Worm (Caenorhabditis elegans) whole organism, young adult: Measurements from ENCODE around the gene ubc-26.

ENCODE experiments used
- F23B12.7 ChIP-seq: sonication (generic microtip); optimal IDR thresholded peaks from 2 replicates; lab custom pipeline; 2017; ENCODE audit warnings: missing genetic modification characterization, mild to moderate bottlenecking, missing compliant biosample characterization, antibody characterized with exemption, moderate library complexity; ENCODE audit not compliant: insufficient read depth
- F49E8.2 ChIP-seq: sonication (generic microtip); optimal IDR thresholded peaks from 3 replicates; lab custom pipeline; 2017; ENCODE audit warnings: missing genetic modification characterization, mild to moderate bottlenecking, missing compliant biosample characterization, antibody characterized with exemption, moderate library complexity; ENCODE audit not compliant: insufficient read depth
- F57C9.4 ChIP-seq: sonication (generic microtip); optimal IDR thresholded peaks from 2 replicates; lab custom pipeline; 2017; ENCODE audit warnings: mild to moderate bottlenecking, missing genetic modification characterization, missing compliant biosample characterization
- K11D2.4 ChIP-seq: fragments of 200-800 bp; sonication (Bioruptor generic); IDR thresholded peaks from 2 replicates; pipeline ENCODE4 v1.3.6; 2022; ENCODE audit warnings: missing genetic modification reagents, missing genetic modification characterization, missing compliant biosample characterization
- Y56A3A.18 ChIP-seq: fragments of 200-800 bp; sonication (Bioruptor generic); IDR thresholded peaks from 2 replicates; pipeline ENCODE4 v1.3.6; 2022; ENCODE audit warnings: missing genetic modification reagents, missing genetic modification characterization, missing compliant biosample characterization
- Y95B8A.8 ChIP-seq: fragments of 200-800 bp; sonication (Bioruptor generic); IDR thresholded peaks from 2 replicates; pipeline ENCODE4 v1.3.6; 2022; ENCODE audit warnings: missing genetic modification reagents, missing genetic modification characterization, missing compliant biosample characterization
- ZK185.1 ChIP-seq: sonication (generic microtip); optimal IDR thresholded peaks from 2 replicates; lab custom pipeline; 2016; ENCODE audit warnings: mild to moderate bottlenecking, missing genetic modification characterization, missing compliant biosample characterization; ENCODE audit not compliant: poor library complexity, severe bottlenecking
- attf-6 ChIP-seq: fragments of 200-800 bp; sonication (Bioruptor generic); IDR thresholded peaks from 2 replicates; pipeline ENCODE4 v1.3.6; 2022; ENCODE audit warnings: missing genetic modification reagents, missing genetic modification characterization, missing compliant biosample characterization
- bed-1 ChIP-seq: fragments of 200-800 bp; sonication (Bioruptor generic); IDR thresholded peaks from 2 replicates; pipeline ENCODE4 v1.3.6; 2022; ENCODE audit warnings: missing genetic modification reagents, missing genetic modification characterization, missing compliant biosample characterization
- cebp-1 ChIP-seq, 2 experiments: fragments of 200-800 bp in 1 of 2; sonication (Bioruptor generic) in 1 of 2; sonication (generic microtip) in 1 of 2; IDR thresholded peaks in 1 of 2; optimal IDR thresholded peaks in 1 of 2; 2 replicates each; pipeline versions ENCODE4 v1.3.6 to Lab custom; 2017 to 2022; ENCODE audit warnings: missing compliant biosample characterization in 2 of 2, missing genetic modification characterization in 2 of 2, mild to moderate bottlenecking in 1 of 2, missing genetic modification reagents in 1 of 2, moderate library complexity in 1 of 2
- cebp-2 ChIP-seq: fragments of 200-800 bp; sonication (Bioruptor generic); IDR thresholded peaks from 2 replicates; pipeline ENCODE4 v1.3.6; 2022; ENCODE audit warnings: missing genetic modification characterization, missing compliant biosample characterization
- chd-7 ChIP-seq: sonication (generic microtip); optimal IDR thresholded peaks from 2 replicates; lab custom pipeline; 2016; ENCODE audit warnings: mild to moderate bottlenecking, missing genetic modification characterization, moderate library complexity, missing compliant biosample characterization
- dox-1 ChIP-seq: fragments of 200-800 bp; sonication (Bioruptor generic); IDR thresholded peaks from 2 replicates; pipeline ENCODE4 v1.3.6; 2022; ENCODE audit warnings: missing genetic modification reagents, missing genetic modification characterization, missing compliant biosample characterization
- dpff-1 ChIP-seq: sonication (generic microtip); optimal IDR thresholded peaks from 2 replicates; lab custom pipeline; 2017; ENCODE audit warnings: mild to moderate bottlenecking, missing genetic modification characterization, missing compliant biosample characterization
- dpl-1 ChIP-seq: fragments of 150-350 bp; optimal IDR thresholded peaks from 2 replicates; lab custom pipeline; 2014; ENCODE audit warnings: missing biosample characterization, missing genetic modification reagents, missing genetic modification characterization
- egl-44 ChIP-seq: fragments of 200-800 bp; sonication (Bioruptor generic); IDR thresholded peaks from 2 replicates; pipeline ENCODE4 v1.3.6; 2022; ENCODE audit warnings: missing genetic modification reagents, missing genetic modification characterization, missing compliant biosample characterization
- egrh-3 ChIP-seq: fragments of 200-800 bp; sonication (Bioruptor generic); IDR thresholded peaks from 2 replicates; pipeline ENCODE4 v1.3.6; 2022; ENCODE audit warnings: missing genetic modification reagents, missing genetic modification characterization, missing compliant biosample characterization
- hmg-1.2 ChIP-seq: fragments of 200-800 bp; sonication (Bioruptor generic); IDR thresholded peaks from 2 replicates; pipeline ENCODE4 v1.3.6; 2022; ENCODE audit warnings: missing genetic modification reagents, missing genetic modification characterization, missing compliant biosample characterization
- hmg-20 ChIP-seq: fragments of 200-800 bp; sonication (Bioruptor generic); IDR thresholded peaks from 2 replicates; pipeline ENCODE4 v1.3.6; 2022; ENCODE audit warnings: missing genetic modification reagents, missing genetic modification characterization, missing compliant biosample characterization
- hrde-1 ChIP-seq: sonication (generic microtip); optimal IDR thresholded peaks from 2 replicates; lab custom pipeline; 2016; ENCODE audit warnings: missing genetic modification characterization, mild to moderate bottlenecking, missing compliant biosample characterization, moderate library complexity, missing genotype, missing genetic modification reagents, borderline replicate concordance
- hsf-1 ChIP-seq: fragments of 200-800 bp; sonication (Bioruptor generic); IDR thresholded peaks from 2 replicates; pipeline ENCODE4 v1.3.6; 2022; ENCODE audit warnings: missing genetic modification reagents, missing genetic modification characterization, missing compliant biosample characterization
- lag-1 ChIP-seq: fragments of 200-800 bp; sonication (Bioruptor generic); IDR thresholded peaks from 2 replicates; pipeline ENCODE4 v1.3.6; 2022; ENCODE audit warnings: missing genetic modification reagents, missing genetic modification characterization, missing compliant biosample characterization
- let-607 ChIP-seq, 2 experiments: fragments of 200-800 bp in 1 of 2; sonication (Bioruptor generic) in 1 of 2; sonication (generic microtip) in 1 of 2; optimal IDR thresholded peaks; 2 replicates each; lab custom pipeline; 2016 to 2018; ENCODE audit warnings: mild to moderate bottlenecking in 2 of 2, missing compliant biosample characterization in 2 of 2, missing genetic modification characterization in 2 of 2, moderate library complexity in 2 of 2, missing genotype in 1 of 2
- lin-35 ChIP-seq, 3 experiments: fragments of 150-350 bp in 2 of 3; sonication (generic microtip) in 1 of 3; optimal IDR thresholded peaks; 2 replicates each; lab custom pipeline; 2014 to 2018; ENCODE audit warnings: missing biosample characterization in 3 of 3, missing genetic modification characterization in 3 of 3, missing genetic modification reagents in 3 of 3
- madf-3 ChIP-seq: fragments of 200-800 bp; sonication (Bioruptor generic); IDR thresholded peaks from 2 replicates; pipeline ENCODE4 v1.3.6; 2022; ENCODE audit warnings: missing genetic modification reagents, missing genetic modification characterization, missing compliant biosample characterization
- mcd-1 ChIP-seq: fragments of 200-800 bp; sonication (Bioruptor generic); IDR thresholded peaks from 2 replicates; pipeline ENCODE4 v1.3.6; 2022; ENCODE audit warnings: missing genetic modification reagents, missing genetic modification characterization, missing compliant biosample characterization
- mxl-1 ChIP-seq: sonication (generic microtip); optimal IDR thresholded peaks from 2 replicates; lab custom pipeline; 2016; ENCODE audit warnings: missing genetic modification characterization, missing compliant biosample characterization
- nfya-1 ChIP-seq: sonication (generic microtip); optimal IDR thresholded peaks from 2 replicates; lab custom pipeline; 2017; ENCODE audit warnings: antibody characterized with exemption, missing compliant biosample characterization, missing genetic modification characterization, borderline replicate concordance; ENCODE audit not compliant: insufficient read depth
- nhr-120 ChIP-seq: fragments of 200-800 bp; sonication (Bioruptor generic); IDR thresholded peaks from 2 replicates; pipeline ENCODE4 v1.3.6; 2022; ENCODE audit warnings: missing genetic modification characterization, missing compliant biosample characterization
- nhr-80 ChIP-seq: sonication (generic microtip); optimal IDR thresholded peaks from 2 replicates; lab custom pipeline; 2016; ENCODE audit warnings: missing genetic modification characterization, missing compliant biosample characterization
- nhr-90 ChIP-seq: sonication (generic microtip); optimal IDR thresholded peaks from 2 replicates; lab custom pipeline; 2016; ENCODE audit warnings: missing genotype, mild to moderate bottlenecking, missing genetic modification characterization, missing compliant biosample characterization
- pha-4 ChIP-seq: fragments of 150-350 bp; sonication (generic microtip); optimal IDR thresholded peaks from 2 replicates; lab custom pipeline; 2014; ENCODE audit warnings: missing biosample characterization, missing genetic modification reagents, missing genetic modification characterization
- repo-1 ChIP-seq: sonication (generic microtip); optimal IDR thresholded peaks from 2 replicates; lab custom pipeline; 2017; ENCODE audit warnings: mild to moderate bottlenecking, missing genetic modification characterization, missing compliant biosample characterization
- sea-2 ChIP-seq: fragments of 200-800 bp; sonication (Bioruptor generic); IDR thresholded peaks from 2 replicates; pipeline ENCODE4 v1.3.6; 2022; ENCODE audit warnings: missing genetic modification characterization, missing compliant biosample characterization
- tbx-9 ChIP-seq: sonication (generic microtip); optimal IDR thresholded peaks from 2 replicates; lab custom pipeline; 2016; ENCODE audit warnings: borderline replicate concordance, missing genetic modification characterization, inconsistent platforms, missing compliant biosample characterization
- tlf-1 ChIP-seq: fragments of 200-800 bp; sonication (Bioruptor generic); optimal IDR thresholded peaks from 2 replicates; lab custom pipeline; 2018; ENCODE audit warnings: mild to moderate bottlenecking, missing genetic modification characterization, missing compliant biosample characterization
- xnd-1 ChIP-seq: sonication (generic microtip); optimal IDR thresholded peaks from 2 replicates; lab custom pipeline; 2016; ENCODE audit warnings: missing genotype, missing genetic modification reagents, missing genetic modification characterization, missing compliant biosample characterization
- zfh-2 ChIP-seq: fragments of 200-800 bp; sonication (Bioruptor generic); conservative IDR thresholded peaks from 2 replicates; pipeline ENCODE4 v1.3.6; 2022; ENCODE audit warnings: missing genetic modification reagents, missing genetic modification characterization, missing compliant biosample characterization
- zim-3 ChIP-seq: sonication (generic microtip); optimal IDR thresholded peaks from 2 replicates; lab custom pipeline; 2017; ENCODE audit warnings: mild to moderate bottlenecking, missing genetic modification characterization, moderate library complexity, missing compliant biosample characterization
- ztf-28 ChIP-seq: fragments of 200-800 bp; sonication (Bioruptor generic); IDR thresholded peaks from 2 replicates; pipeline ENCODE4 v1.3.6; 2022; ENCODE audit warnings: missing genetic modification reagents, missing genetic modification characterization, missing compliant biosample characterization

Gene ubc-26

ce11 chrII:2922782-2923181 lies 22.6 kb upstream of the ubc-26 start (continued):
- TF ChIP-seq nfya-1, result no peak
- TF ChIP-seq tlf-1, result no peak
- TF ChIP-seq F49E8.2, result no peak
- TF ChIP-seq mcd-1 (GFP tag; lab: Robert Waterston, UW), result 0 out of 2 replicates have a peak, but pooled peaks have one; percentile 35

DNA sequence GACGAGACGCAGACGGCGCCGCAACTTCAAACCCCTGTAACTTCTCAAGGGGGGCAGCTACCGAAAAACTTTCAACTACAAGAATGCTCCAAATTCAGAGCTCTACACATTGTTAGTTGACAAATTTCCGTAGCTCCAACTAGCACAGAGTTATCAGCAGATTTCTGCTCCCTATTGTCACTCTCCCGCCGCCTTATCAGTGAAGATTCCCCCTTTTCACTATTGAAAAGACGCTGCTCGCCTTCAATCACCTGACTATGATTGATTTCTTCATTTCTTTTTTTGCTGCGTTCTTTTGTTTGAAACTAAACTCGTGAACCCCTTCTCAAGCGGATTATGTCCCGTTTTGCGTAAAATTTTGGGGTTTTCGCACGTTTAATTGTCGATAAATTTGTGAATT lies 22.2 kb upstream of the ubc-26 start:
- no peak for TF ChIP-seq egl-44 (GFP tag; lab: Robert Waterston, UW)
- TF ChIP-seq dpl-1, result no peak
- no peak for TF ChIP-seq cebp-1 (GFP tag; IDR thresholded peaks at IDR 0.05; lab: Robert Waterston, UW)
- peak; percentile 24 for TF ChIP-seq cebp-1 (tag; optimal IDR thresholded peaks at IDR 0.05; lab: Kevin White, UChicago)
- TF ChIP-seq Y95B8A.8, result 0 out of 2 replicates have a peak, but pooled peaks have one; percentile 15
- TF ChIP-seq nhr-80 (tag; lab: Kevin White, UChicago), result peak; percentile 63
- TF ChIP-seq madf-3 (GFP tag; lab: Robert Waterston, UW), result 0 out of 2 replicates have a peak, but pooled peaks have one; percentile 31

DNA sequence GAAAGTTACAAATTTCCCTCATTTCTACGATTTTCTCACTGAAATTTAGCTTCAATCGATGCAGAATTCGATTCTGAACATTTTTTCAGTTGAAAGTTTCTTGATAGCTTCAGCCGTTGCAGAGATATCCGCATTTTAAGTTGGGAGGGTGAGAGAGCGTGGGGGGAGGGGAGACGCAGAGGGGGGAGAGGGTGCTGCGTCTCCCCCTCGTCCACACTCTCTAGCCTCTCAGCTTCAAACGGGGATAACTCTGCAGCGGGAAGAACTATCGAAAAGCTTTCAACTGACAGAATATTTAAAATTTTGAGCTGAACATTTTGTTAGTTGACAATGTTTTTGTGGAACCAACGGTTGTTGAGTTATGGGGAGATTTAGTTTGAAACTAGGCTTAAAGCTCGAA lies 21.7 kb upstream of the ubc-26 start:
- TF ChIP-seq egrh-3 (GFP tag; lab: Robert Waterston, UW) (peak; percentile 45; the same call in 1 of the 2 replicates), nhr-90 (tag; lab: Kevin White, UChicago) (no peak), mcd-1 (GFP tag; lab: Robert Waterston, UW) (0 out of 2 replicates have a peak, but pooled peaks have one; percentile 12), zfh-2 (GFP tag; lab: Robert Waterston, UW) (peak; percentile 79), hmg-1.2 (GFP tag; lab: Robert Waterston, UW) (peak; percentile 90)

ce11 chrII:2920817-2921458 lies 20.8 kb upstream of the ubc-26 start:
- TF ChIP-seq dpl-1, result peak; percentile 49
- TF ChIP-seq dox-1 (GFP tag; lab: Robert Waterston, UW), result peak; percentile 71
- peak; percentile 63 for TF ChIP-seq mcd-1 (GFP tag; lab: Robert Waterston, UW)
- no peak for TF ChIP-seq repo-1 (tag; lab: Kevin White, UChicago)
- TF ChIP-seq K11D2.4, result no peak; the same call in 1 of the 2 replicates
- no peak for TF ChIP-seq dpff-1 (tag; lab: Kevin White, UChicago)
- TF ChIP-seq xnd-1 (tag; lab: Kevin White, UChicago), result peak; percentile 96
- no peak for TF ChIP-seq let-607 (tag; optimal IDR thresholded peaks at IDR 0.05; lab: Kevin White, UChicago)
- TF ChIP-seq tbx-9 (tag; lab: Kevin White, UChicago), result no peak
- no peak for TF ChIP-seq cebp-2
- no peak for TF ChIP-seq nhr-120 (GFP tag; lab: Robert Waterston, UW)
- no peak for TF ChIP-seq attf-6 (GFP tag; lab: Robert Waterston, UW)
- no peak for TF ChIP-seq lag-1 (GFP tag; lab: Robert Waterston, UW)
- TF ChIP-seq F57C9.4 (tag; lab: Kevin White, UChicago), result no peak
- no peak for TF ChIP-seq zim-3 (tag; lab: Kevin White, UChicago)
- no peak for TF ChIP-seq ztf-28 (GFP tag; lab: Robert Waterston, UW)
- TF ChIP-seq chd-7 (tag; lab: Kevin White, UChicago), result peak; percentile 62
- TF ChIP-seq pha-4 (tag; lab: Kevin White, UChicago), result no peak
- TF ChIP-seq egl-44 (GFP tag; lab: Robert Waterston, UW), result no peak
- TF ChIP-seq bed-1, result 0 out of 2 replicates have a peak, but pooled peaks have one; percentile 43
- TF ChIP-seq F23B12.7 (tag; lab: Kevin White, UChicago), result no peak
- TF ChIP-seq egrh-3 (GFP tag; lab: Robert Waterston, UW), result no peak
- TF ChIP-seq mxl-1, result peak; percentile 48
- no peak for TF ChIP-seq Y56A3A.18 (GFP tag; lab: Robert Waterston, UW)
- TF ChIP-seq hsf-1 (GFP tag; lab: Robert Waterston, UW), result peak; percentile 89
- TF ChIP-seq hrde-1, result peak; percentile 73
- TF ChIP-seq sea-2 (GFP tag; lab: Robert Waterston, UW), result no peak
- no peak for TF ChIP-seq ZK185.1 (tag; lab: Kevin White, UChicago)
- no peak for TF ChIP-seq hmg-20 (GFP tag; lab: Robert Waterston, UW)
- TF ChIP-seq lin-35 (GFP tag; optimal IDR thresholded peaks at IDR 0.05; lab: Kevin White, UChicago), result peak in 1 of 3 experiments; percentile 31
